Fruit fly (Drosophila melanogaster): ENCODE measurements around the gene Ilp4.

Ilp4 gene

dm6 chr3L:9804125-9804524, at the start of gene Ilp4:
Ilp4 (minus strand) TSS chr3L:9804263.
- TF ChIP-seq Mnt (GFP tag; optimal IDR thresholded peaks at IDR 0.05) (no peak), pad (GFP tag; optimal IDR thresholded peaks at IDR 0.05) (no peak), cnc (optimal IDR thresholded peaks at IDR 0.05) (no peak), toe (GFP tag; optimal IDR thresholded peaks at IDR 0.05) (no peak), CG12768 (GFP tag; optimal IDR thresholded peaks at IDR 0.05) (no peak), CG11617 (GFP tag; optimal IDR thresholded peaks at IDR 0.05) (no peak), CG33017 (tag; optimal IDR thresholded peaks at IDR 0.05) (no peak), CG7101 (tag; optimal IDR thresholded peaks at IDR 0.05) (no peak), Crg-1 (GFP tag; optimal IDR thresholded peaks at IDR 0.05) (no peak)

DNA sequence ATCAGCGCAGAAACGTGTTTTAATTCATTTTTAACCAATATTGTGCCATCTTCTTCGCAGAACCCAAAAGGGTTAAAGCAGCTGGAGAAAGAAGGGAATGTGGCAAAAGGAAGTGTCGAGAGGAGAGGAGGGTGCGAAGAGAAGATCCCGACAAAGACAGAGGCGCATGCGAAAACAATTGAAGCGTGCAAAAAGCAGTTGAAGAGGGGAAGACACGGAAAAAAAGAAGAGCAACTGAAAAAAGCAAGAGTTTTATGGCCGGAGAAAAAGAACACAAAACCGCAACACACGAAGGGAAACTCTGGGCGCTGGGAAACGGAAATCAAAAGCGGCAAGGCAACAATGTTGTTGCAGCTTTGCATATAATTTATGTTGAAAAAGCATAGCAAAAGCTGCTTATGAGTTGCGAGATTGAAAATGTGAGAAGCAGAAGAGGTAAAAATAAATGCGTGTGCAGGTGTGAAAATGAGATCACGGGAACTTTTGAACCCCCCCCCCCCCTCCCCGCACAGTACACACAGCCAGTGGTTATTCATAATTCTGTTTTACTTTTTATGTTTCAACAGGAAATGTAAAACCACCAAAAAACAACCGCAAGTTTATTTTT, 49.2 kb upstream of the Ilp4 start:
- TF ChIP-seq CG14711 (tag; optimal IDR thresholded peaks at IDR 0.05), result peak; percentile 40
- TF ChIP-seq CG5204 (GFP tag; optimal IDR thresholded peaks at IDR 0.05), result no peak
- TF ChIP-seq Clk (GFP tag; optimal IDR thresholded peaks at IDR 0.05), result no peak

dm6 chr3L:9851000-9851671, 47.1 kb upstream of the Ilp4 start:
- TF ChIP-seq cic (GFP tag; optimal IDR thresholded peaks at IDR 0.05), result no peak

- TF ChIP-seq toe (GFP tag; optimal IDR thresholded peaks at IDR 0.05) (no peak), pad (GFP tag; optimal IDR thresholded peaks at IDR 0.05) (no peak), CG12768 (GFP tag; optimal IDR thresholded peaks at IDR 0.05) (no peak), cic (GFP tag; optimal IDR thresholded peaks at IDR 0.05) (no peak), kay (GFP tag; ENCODE audit: borderline replicate concordance) (no peak)
Observed at dm6 chr3L:9850114-9850513, 46.1 kb upstream of the Ilp4 start.

DNA sequence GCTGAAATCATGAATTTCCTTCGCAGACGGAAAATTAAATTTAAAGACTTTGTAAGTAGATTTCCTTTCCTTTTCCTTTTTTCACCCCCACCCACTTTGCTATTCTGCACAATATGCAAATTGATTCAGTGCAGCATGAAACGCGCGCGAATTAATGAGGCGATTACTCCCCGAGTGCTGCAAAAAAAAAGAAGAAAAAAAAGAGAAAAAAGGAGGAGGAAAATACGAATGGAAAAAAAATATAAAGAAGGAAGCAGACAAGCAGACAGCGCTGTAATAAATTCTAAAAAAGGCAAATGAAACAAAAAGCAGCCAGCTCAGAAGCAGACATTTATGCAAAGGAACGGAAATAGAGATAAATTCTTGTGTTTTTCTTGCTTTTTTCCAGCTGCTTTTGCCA, 44.7 kb upstream of the Ilp4 start:
- no peak for TF ChIP-seq CG33017 (tag; optimal IDR thresholded peaks at IDR 0.05)
- TF ChIP-seq tj (GFP tag; optimal IDR thresholded peaks at IDR 0.05), result peak; percentile 42

DNA sequence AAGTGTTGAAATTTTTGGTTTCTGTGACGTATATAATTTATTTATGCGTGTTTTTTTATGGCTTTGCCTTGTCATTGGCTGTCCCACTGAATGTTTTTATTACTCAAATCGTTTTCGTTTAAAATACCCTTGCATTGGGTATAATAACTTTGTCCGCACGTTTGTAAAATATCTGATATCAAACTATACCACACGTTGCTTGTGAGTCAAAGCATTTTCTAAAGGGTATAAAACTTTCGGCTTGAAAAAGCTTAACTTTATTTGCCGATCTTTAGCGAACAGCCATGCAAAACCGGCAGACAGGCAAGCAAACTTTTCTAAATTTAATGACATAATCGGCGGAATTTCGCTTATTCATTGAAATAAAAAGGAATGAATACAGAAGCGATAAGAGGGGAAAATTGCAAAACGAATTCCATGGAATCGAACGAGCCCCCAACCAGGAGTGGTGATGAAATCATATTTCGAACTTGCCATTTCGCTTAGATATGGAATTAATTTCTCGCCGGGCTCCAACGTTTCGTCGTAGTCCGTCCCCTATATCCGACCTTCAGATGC, 43.4 kb upstream of the Ilp4 start:
- TF ChIP-seq tj (GFP tag; optimal IDR thresholded peaks at IDR 0.05) (peak; percentile 87), CG14711 (tag; optimal IDR thresholded peaks at IDR 0.05) (peak; percentile 24), Crg-1 (GFP tag; optimal IDR thresholded peaks at IDR 0.05) (no peak)

DNA sequence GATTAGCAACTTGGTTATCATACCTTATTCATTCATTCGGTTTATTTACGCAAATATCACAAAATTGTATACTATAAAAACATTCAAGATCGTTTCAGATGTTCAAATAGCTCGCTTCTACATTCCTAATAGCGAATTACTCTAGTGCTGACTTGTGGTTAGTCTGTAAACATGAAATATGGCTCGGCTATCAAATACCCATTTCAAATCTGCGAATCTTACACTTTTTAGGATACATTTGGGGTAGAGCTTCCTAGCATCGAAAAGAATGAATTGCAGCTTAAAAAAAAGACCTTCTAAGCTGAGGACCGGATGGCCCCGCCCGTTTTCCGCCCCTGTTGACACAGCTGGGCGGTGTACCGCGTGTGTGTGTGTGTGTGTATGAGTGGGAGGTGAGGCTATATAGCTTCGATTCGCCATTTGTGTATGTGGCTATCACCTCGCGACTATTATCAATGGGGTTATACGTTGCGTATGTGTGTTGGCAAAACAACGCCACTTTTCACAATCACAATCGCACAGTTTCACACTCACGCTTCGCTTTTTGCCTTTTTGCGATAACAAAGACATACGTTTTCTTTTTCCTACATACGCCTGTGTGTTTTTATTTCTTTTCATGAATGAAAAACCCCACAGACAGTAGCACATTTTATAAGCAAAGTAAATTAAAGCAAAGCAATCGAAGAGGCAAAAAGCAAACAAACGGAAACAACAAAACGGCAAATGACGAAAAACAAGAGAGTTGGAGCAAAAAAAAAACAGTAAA, 42.7 kb upstream of the Ilp4 start:
- TF ChIP-seq cic (GFP tag; optimal IDR thresholded peaks at IDR 0.05), result peak; percentile 99
- TF ChIP-seq CG33017 (tag; optimal IDR thresholded peaks at IDR 0.05), result no peak
- TF ChIP-seq Mnt (GFP tag; optimal IDR thresholded peaks at IDR 0.05), result peak; percentile 36

DNA sequence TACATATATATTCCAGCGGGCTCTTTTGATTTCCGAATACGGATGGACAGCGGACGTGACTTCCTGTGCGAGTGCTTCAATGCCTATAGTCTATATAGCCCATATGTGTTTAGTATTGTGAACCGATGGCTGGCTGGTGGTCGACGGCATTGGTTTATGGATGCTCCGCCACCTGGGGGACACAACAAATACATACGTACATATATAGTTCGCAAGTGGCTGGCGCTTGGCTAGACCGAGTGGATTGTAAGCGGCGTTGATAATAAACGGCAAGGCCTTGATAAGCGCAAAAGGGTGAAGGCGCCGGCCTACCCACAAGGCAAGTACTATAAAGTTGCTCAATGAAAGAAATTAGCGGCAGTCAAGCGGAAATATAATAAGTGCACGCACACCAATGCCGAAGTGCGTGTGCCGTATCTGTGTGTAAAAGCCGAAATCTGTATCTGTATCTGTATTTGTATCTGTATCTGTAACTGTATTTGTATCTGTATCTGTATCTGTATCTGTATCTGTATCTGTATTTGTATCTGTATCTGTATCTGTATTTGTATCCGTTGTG, 42.0 kb upstream of the Ilp4 start:
- peak; percentile 84 for TF ChIP-seq cic (GFP tag; optimal IDR thresholded peaks at IDR 0.05)
- no peak for TF ChIP-seq Mnt (GFP tag; optimal IDR thresholded peaks at IDR 0.05)

- no peak for TF ChIP-seq cnc (optimal IDR thresholded peaks at IDR 0.05)
- TF ChIP-seq Clk (GFP tag; optimal IDR thresholded peaks at IDR 0.05), result no peak
- TF ChIP-seq Hr96 (GFP tag; optimal IDR thresholded peaks at IDR 0.05), result no peak
- TF ChIP-seq cic (GFP tag; optimal IDR thresholded peaks at IDR 0.05), result no peak
- no peak for TF ChIP-seq bab1 (GFP tag; optimal IDR thresholded peaks at IDR 0.05)
- no peak for TF ChIP-seq CG12768 (GFP tag; optimal IDR thresholded peaks at IDR 0.05)
- no peak for TF ChIP-seq CG7101 (tag; optimal IDR thresholded peaks at IDR 0.05)
- TF ChIP-seq CG11617 (GFP tag; optimal IDR thresholded peaks at IDR 0.05), result no peak
- TF ChIP-seq Crg-1 (GFP tag; optimal IDR thresholded peaks at IDR 0.05), result no peak
- TF ChIP-seq CG14711 (tag; optimal IDR thresholded peaks at IDR 0.05), result no peak
- TF ChIP-seq tj (GFP tag; optimal IDR thresholded peaks at IDR 0.05), result no peak
- no peak for TF ChIP-seq CG33017 (tag; optimal IDR thresholded peaks at IDR 0.05)
- TF ChIP-seq CG1620 (GFP tag; optimal IDR thresholded peaks at IDR 0.05), result no peak
- TF ChIP-seq toe (GFP tag; optimal IDR thresholded peaks at IDR 0.05), result no peak
- TF ChIP-seq ovo (GFP tag; optimal IDR thresholded peaks at IDR 0.05), result no peak
Observed at dm6 chr3L:9842043-9842442, 38.0 kb upstream of the Ilp4 start.
